Fruit fly (Drosophila melanogaster) whole organism, embryonic: ENCODE results near the gene CG7564.

Experiments
- Aef1 ChIP-seq: fragments of 200-800 bp; sonication (Bioruptor generic); IDR thresholded peaks from 3 replicates; pipeline ENCODE4 v1.3.6; 2022; ENCODE audit warnings: missing biosample characterization, missing genetic modification characterization
- Atf6 ChIP-seq: fragments of 200-800 bp; sonication (Bioruptor generic); IDR thresholded peaks from 2 replicates; pipeline ENCODE4 v1.3.6; 2022; ENCODE audit warnings: missing biosample characterization, missing genetic modification characterization
- Awh ChIP-seq: fragments of 200-800 bp; sonication (Bioruptor generic); IDR thresholded peaks from 2 replicates; pipeline ENCODE4, ENCODE4 v1.3.6; 2022; ENCODE audit warnings: missing biosample characterization, missing genetic modification characterization
- CG12071 ChIP-seq: fragments of 200-800 bp; sonication (Bioruptor generic); optimal IDR thresholded peaks from 3 replicates; lab custom pipeline; 2018; ENCODE audit warnings: missing biosample characterization, mild to moderate bottlenecking, missing genetic modification characterization
- CG13123 ChIP-seq: fragments of 200-800 bp; sonication (Bioruptor generic); optimal IDR thresholded peaks from 2 replicates; lab custom pipeline; 2016; ENCODE audit warnings: missing biosample characterization, missing genetic modification characterization
- CG15514 ChIP-seq: fragments of 200-800 bp; sonication (Bioruptor generic); optimal IDR thresholded peaks from 3 replicates; lab custom pipeline; 2017; ENCODE audit warnings: missing biosample characterization, missing genetic modification characterization, mild to moderate bottlenecking, moderate library complexity, missing genetic modification reagents
- CG1602 ChIP-seq: fragments of 200-800 bp; sonication (Bioruptor generic); optimal IDR thresholded peaks from 3 replicates; lab custom pipeline; 2016; ENCODE audit warnings: missing biosample characterization, missing genetic modification characterization
- CG16779 ChIP-seq: fragments of 200-800 bp; sonication (Bioruptor generic); IDR thresholded peaks from 2 replicates; pipeline ENCODE4 v1.3.6; 2022; ENCODE audit warnings: missing biosample characterization, missing genetic modification characterization
- CG17361 ChIP-seq: fragments of 200-800 bp; sonication (Bioruptor generic); IDR thresholded peaks from 3 replicates; pipeline ENCODE4 v1.3.6; 2022; ENCODE audit warnings: missing biosample characterization, missing genetic modification characterization
- CG17612 ChIP-seq: fragments of 200-800 bp; sonication (Bioruptor generic); IDR thresholded peaks from 2 replicates; pipeline ENCODE4 v1.3.6; 2022; ENCODE audit warnings: missing biosample characterization, missing genetic modification characterization
- CG17802 ChIP-seq: fragments of 200-800 bp; sonication (Bioruptor generic); optimal IDR thresholded peaks from 2 replicates; lab custom pipeline; 2018; ENCODE audit warnings: missing biosample characterization, mild to moderate bottlenecking, missing genetic modification characterization, moderate library complexity
- CG18764 ChIP-seq: fragments of 200-800 bp; sonication (Bioruptor generic); optimal IDR thresholded peaks from 3 replicates; lab custom pipeline; 2016; ENCODE audit warnings: missing biosample characterization, missing genetic modification characterization
- CG2120 ChIP-seq: fragments of 200-800 bp; sonication (Bioruptor generic); optimal IDR thresholded peaks from 3 replicates; lab custom pipeline; 2016; ENCODE audit warnings: missing biosample characterization, missing genetic modification characterization
- CG2199 ChIP-seq: fragments of 200-800 bp; sonication (Bioruptor generic); IDR thresholded peaks from 3 replicates; pipeline ENCODE4 v1.3.6; 2022; ENCODE audit warnings: missing biosample characterization, missing genetic modification characterization
- CG2202 ChIP-seq: fragments of 200-800 bp; sonication (Bioruptor generic); optimal IDR thresholded peaks from 2 replicates; lab custom pipeline; 2018; ENCODE audit warnings: missing biosample characterization, mild to moderate bottlenecking, missing genetic modification characterization
- CG2889 ChIP-seq: fragments of 200-800 bp; sonication (Bioruptor generic); IDR thresholded peaks from 3 replicates; pipeline ENCODE4 v1.3.6; 2022; ENCODE audit warnings: missing biosample characterization, missing genetic modification characterization
- CG30403 ChIP-seq: fragments of 200-800 bp; sonication (Bioruptor generic); optimal IDR thresholded peaks from 3 replicates; lab custom pipeline; 2016; ENCODE audit warnings: missing biosample characterization, missing genetic modification characterization
- CG3065 ChIP-seq: fragments of 200-800 bp; sonication (Bioruptor generic); optimal IDR thresholded peaks from 2 replicates; lab custom pipeline; 2016; ENCODE audit warnings: missing biosample characterization, missing genetic modification characterization
- CG32767 ChIP-seq: fragments of 200-800 bp; sonication (Bioruptor generic); IDR thresholded peaks from 2 replicates; pipeline ENCODE4 v1.3.6; 2022; ENCODE audit warnings: missing biosample characterization, missing genetic modification characterization
- CG33557 ChIP-seq: fragments of 200-800 bp; sonication (Bioruptor generic); optimal IDR thresholded peaks from 2 replicates; lab custom pipeline; 2019; ENCODE audit warnings: missing biosample characterization, mild to moderate bottlenecking, missing genetic modification characterization, moderate library complexity
- CG3726 ChIP-seq: fragments of 200-800 bp; sonication (Bioruptor generic); IDR thresholded peaks from 3 replicates; pipeline ENCODE4, ENCODE4 v1.3.6; 2022; ENCODE audit warnings: missing biosample characterization, missing genetic modification characterization
- CG42726 ChIP-seq: fragments of 200-800 bp; sonication (Bioruptor generic); IDR thresholded peaks from 2 replicates; pipeline ENCODE4 v1.3.6; 2022; ENCODE audit warnings: missing biosample characterization, missing genetic modification characterization; ENCODE audit not compliant: partially characterized antibody
- CG7271 ChIP-seq: fragments of 200-800 bp; sonication (Bioruptor generic); optimal IDR thresholded peaks from 2 replicates; lab custom pipeline; 2018; ENCODE audit warnings: missing biosample characterization, mild to moderate bottlenecking, missing genetic modification characterization, moderate library complexity
- Dfd ChIP-seq, 2 experiments: fragments of >200 bp; optimal IDR thresholded peaks; 2 replicates each; lab custom pipeline; 2017; ENCODE audit warnings: missing biosample characterization in 2 of 2, missing genetic modification characterization in 2 of 2
- Drgx ChIP-seq: fragments of 200-800 bp; sonication (Bioruptor generic); IDR thresholded peaks from 2 replicates; pipeline ENCODE4 v1.3.6; 2022; ENCODE audit warnings: missing biosample characterization, missing genetic modification characterization
- E2f1 ChIP-seq: fragments of 200-800 bp; sonication (Bioruptor generic); IDR thresholded peaks from 2 replicates; pipeline ENCODE4 v1.3.6; 2022; ENCODE audit warnings: missing biosample characterization, missing genetic modification characterization
- Ets97D ChIP-seq: fragments of 200-800 bp; sonication (Bioruptor generic); optimal IDR thresholded peaks from 3 replicates; lab custom pipeline; 2016; ENCODE audit warnings: missing biosample characterization, missing genetic modification characterization
- Hr78 ChIP-seq, 2 experiments: fragments of 200-800 bp in 1 of 2; fragments of >200 bp in 1 of 2; sonication (Bioruptor generic) in 1 of 2; optimal IDR thresholded peaks; 2 replicates each; lab custom pipeline; 2017 to 2019; ENCODE audit warnings: missing biosample characterization in 2 of 2, missing genetic modification characterization in 2 of 2, mild to moderate bottlenecking in 1 of 2, moderate library complexity in 1 of 2
- MESR4 ChIP-seq: fragments of 200-800 bp; sonication (Bioruptor generic); optimal IDR thresholded peaks from 2 replicates; lab custom pipeline; 2018; ENCODE audit warnings: missing biosample characterization, mild to moderate bottlenecking, missing genetic modification characterization, moderate library complexity
- Nf-YC ChIP-seq: fragments of 200-800 bp; optimal IDR thresholded peaks from 3 replicates; lab custom pipeline; 2019; ENCODE audit warnings: missing biosample characterization, mild to moderate bottlenecking, missing genetic modification characterization, moderate library complexity
- Oaz ChIP-seq: fragments of 200-800 bp; sonication (Bioruptor generic); IDR thresholded peaks from 2 replicates; pipeline ENCODE4 v1.3.6; 2022; ENCODE audit warnings: missing biosample characterization, missing genetic modification characterization
- Optix ChIP-seq: fragments of 200-800 bp; sonication (Bioruptor generic); IDR thresholded peaks from 3 replicates; pipeline ENCODE4 v1.3.6; 2022; ENCODE audit warnings: missing biosample characterization, missing genetic modification characterization
- PHDP ChIP-seq: fragments of 200-800 bp; sonication (Bioruptor generic); optimal IDR thresholded peaks from 3 replicates; lab custom pipeline; 2018; ENCODE audit warnings: missing biosample characterization, mild to moderate bottlenecking, missing genetic modification characterization, moderate library complexity
- Sox100B ChIP-seq: fragments of 200-800 bp; sonication (Bioruptor generic); optimal IDR thresholded peaks from 3 replicates; lab custom pipeline; 2018; ENCODE audit warnings: missing biosample characterization, mild to moderate bottlenecking, missing genetic modification characterization
- Sox102F ChIP-seq: fragments of 200-800 bp; sonication (Bioruptor generic); optimal IDR thresholded peaks from 2 replicates; lab custom pipeline; 2018; ENCODE audit warnings: missing biosample characterization, mild to moderate bottlenecking, missing genetic modification characterization, moderate library complexity
- ap ChIP-seq: fragments of 200-800 bp; sonication (Bioruptor generic); IDR thresholded peaks from 2 replicates; pipeline ENCODE4 v1.3.6; 2022; ENCODE audit warnings: missing biosample characterization, missing genetic modification characterization
- ase ChIP-seq: fragments of 200-800 bp; sonication (Bioruptor generic); IDR thresholded peaks from 3 replicates; pipeline ENCODE4 v1.3.6; 2022; ENCODE audit warnings: missing biosample characterization, missing genetic modification characterization
- dati ChIP-seq: fragments of 200-800 bp; sonication (Bioruptor generic); IDR thresholded peaks from 2 replicates; pipeline ENCODE4 v1.3.6; 2022; ENCODE audit warnings: missing biosample characterization, missing genetic modification characterization
- dmrt99B ChIP-seq: fragments of 200-800 bp; sonication (Bioruptor generic); optimal IDR thresholded peaks from 2 replicates; lab custom pipeline; 2018; ENCODE audit warnings: missing biosample characterization, mild to moderate bottlenecking, missing genetic modification characterization, moderate library complexity
- ftz-f1 ChIP-seq: fragments of 200-800 bp; sonication (Bioruptor generic); optimal IDR thresholded peaks from 2 replicates; lab custom pipeline; 2016; ENCODE audit warnings: missing biosample characterization, missing genetic modification characterization
- h ChIP-seq: fragments of >200 bp; optimal IDR thresholded peaks from 2 replicates; lab custom pipeline; 2017
- kah ChIP-seq: fragments of 200-800 bp; sonication (Bioruptor generic); optimal IDR thresholded peaks from 2 replicates; lab custom pipeline; 2018; ENCODE audit warnings: missing biosample characterization, mild to moderate bottlenecking, missing genetic modification characterization
- klu ChIP-seq: fragments of 200-800 bp; sonication (Bioruptor generic); IDR thresholded peaks from 2 replicates; pipeline ENCODE4 v1.3.6; 2022; ENCODE audit warnings: missing biosample characterization, missing genetic modification characterization
- luna ChIP-seq: fragments of 200-800 bp; sonication (Bioruptor generic); optimal IDR thresholded peaks from 2 replicates; lab custom pipeline; 2016; ENCODE audit warnings: missing biosample characterization, missing genetic modification characterization
- nmo ChIP-seq: fragments of 200-800 bp; sonication (Bioruptor generic); optimal IDR thresholded peaks from 2 replicates; lab custom pipeline; 2018; ENCODE audit warnings: missing biosample characterization, mild to moderate bottlenecking, missing genetic modification characterization, moderate library complexity
- peb ChIP-seq: fragments of 200-800 bp; sonication (Bioruptor generic); IDR thresholded peaks from 2 replicates; pipeline ENCODE4 v1.3.6; 2022; ENCODE audit warnings: missing biosample characterization, missing genetic modification characterization
- salm ChIP-seq: fragments of 200-800 bp; sonication (Bioruptor generic); optimal IDR thresholded peaks from 2 replicates; lab custom pipeline; 2018; ENCODE audit warnings: missing biosample characterization, mild to moderate bottlenecking, missing genetic modification characterization
- sna ChIP-seq: fragments of 200-800 bp; sonication (Bioruptor generic); IDR thresholded peaks from 2 replicates; pipeline ENCODE4 v1.3.6; 2022; ENCODE audit warnings: missing biosample characterization, missing genetic modification characterization; ENCODE audit not compliant: partially characterized antibody
- stc ChIP-seq: fragments of 200-800 bp; sonication (Bioruptor generic); IDR thresholded peaks from 2 replicates; pipeline ENCODE4 v1.3.6; 2022; ENCODE audit warnings: missing biosample characterization, missing genetic modification characterization
- tap ChIP-seq: fragments of 200-800 bp; optimal IDR thresholded peaks from 3 replicates; lab custom pipeline; 2019; ENCODE audit warnings: missing biosample characterization, mild to moderate bottlenecking, missing genetic modification characterization, moderate library complexity
- twi ChIP-seq: fragments of 200-800 bp; optimal IDR thresholded peaks from 2 replicates; lab custom pipeline; 2019; ENCODE audit warnings: missing biosample characterization, mild to moderate bottlenecking, missing genetic modification characterization, moderate library complexity
- zf30C ChIP-seq: fragments of 200-800 bp; sonication (Bioruptor generic); optimal IDR thresholded peaks from 3 replicates; lab custom pipeline; 2018; ENCODE audit warnings: missing biosample characterization, mild to moderate bottlenecking, missing genetic modification characterization

CG7564 gene

DNA sequence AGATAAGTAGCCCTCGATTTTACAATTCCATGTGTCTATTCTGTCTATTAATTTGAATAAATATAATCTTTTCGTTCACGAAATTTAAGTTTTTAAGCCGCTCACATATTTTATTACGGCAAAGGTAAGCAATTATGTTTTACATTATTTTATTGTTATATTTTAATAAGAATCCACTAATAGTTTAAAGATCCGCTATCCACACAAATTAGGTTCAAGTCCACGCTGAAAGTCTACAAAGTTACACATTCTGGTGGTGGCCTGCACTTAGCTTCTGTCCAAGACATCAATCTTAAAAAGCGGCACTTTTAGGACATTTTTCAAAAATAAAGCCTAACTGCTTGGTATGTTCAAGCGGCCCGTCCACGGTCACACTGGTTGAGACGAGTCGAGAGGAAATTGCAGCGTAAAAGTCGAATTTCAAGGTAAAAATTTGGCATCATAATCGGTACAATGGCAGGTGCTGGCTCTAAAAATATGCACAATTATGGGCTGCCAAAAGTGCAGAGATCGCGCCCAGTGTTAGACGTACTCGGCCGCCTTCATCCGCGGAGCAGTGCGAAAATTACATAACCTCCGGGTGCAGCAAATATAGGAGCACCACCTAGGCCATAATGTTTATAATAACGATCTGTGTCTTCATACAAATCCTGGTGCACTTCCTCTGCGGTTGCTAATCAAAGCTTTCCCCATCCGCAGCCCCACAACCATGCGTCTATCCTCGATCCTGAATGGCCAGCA lies 39.2 kb upstream of the CG7564 start, which contains the start of the genes UQCR-Q and CG46525 (continued):
- TF ChIP-seq ase (GFP tag; lab: Robert Waterston, UW) = no peak
- no peak for TF ChIP-seq Atf6 (GFP tag; lab: Robert Waterston, UW)
- no peak for TF ChIP-seq CG33557
- TF ChIP-seq E2f1 (GFP tag; lab: Robert Waterston, UW) = no peak
- TF ChIP-seq stc (GFP tag; lab: Robert Waterston, UW) = no peak
- TF ChIP-seq dmrt99B (tag; lab: Kevin White, UChicago) = no peak
- no peak for TF ChIP-seq CG17802 (tag; lab: Kevin White, UChicago)
- TF ChIP-seq kah (GFP tag; lab: Kevin White, UChicago) = no peak
- peak; percentile 74 for TF ChIP-seq CG15514 (GFP tag; lab: Kevin White, UChicago)
- TF ChIP-seq h (lab: Kevin White, UChicago) = no peak
- TF ChIP-seq CG17612 (GFP tag; lab: Robert Waterston, UW) = no peak
- no peak for TF ChIP-seq Drgx (GFP tag; lab: Robert Waterston, UW)
- no peak for TF ChIP-seq tap (tag; lab: Kevin White, UChicago)
- TF ChIP-seq Oaz (GFP tag; lab: Robert Waterston, UW) = no peak
- no peak for TF ChIP-seq Optix (GFP tag; lab: Robert Waterston, UW)
- TF ChIP-seq CG16779 (GFP tag; lab: Robert Waterston, UW) = no peak
- no peak for TF ChIP-seq CG7271 (tag; lab: Kevin White, UChicago)
- no peak for TF ChIP-seq CG3065 (GFP tag; lab: Kevin White, UChicago)
- TF ChIP-seq dati (GFP tag; lab: Robert Waterston, UW) = no peak
- no peak for TF ChIP-seq CG18764 (GFP tag; lab: Kevin White, UChicago)
- no peak for TF ChIP-seq sna (GFP tag; lab: Robert Waterston, UW)
- TF ChIP-seq twi (tag; lab: Kevin White, UChicago) = no peak
- no peak for TF ChIP-seq Sox102F (GFP tag; lab: Kevin White, UChicago)
- no peak for TF ChIP-seq CG2120 (GFP tag; lab: Kevin White, UChicago)
- TF ChIP-seq Dfd (GFP tag; optimal IDR thresholded peaks at IDR 0.05; lab: Kevin White, UChicago) = no peak
- no peak for TF ChIP-seq Hr78 (GFP tag; optimal IDR thresholded peaks at IDR 0.05; lab: Kevin White, UChicago)
- TF ChIP-seq CG30403 = no peak
- peak; percentile 62 for TF ChIP-seq CG42726 (GFP tag; lab: Robert Waterston, UW)
- TF ChIP-seq ap (GFP tag; lab: Robert Waterston, UW) = no peak
- TF ChIP-seq klu (GFP tag; lab: Robert Waterston, UW) = no peak
- no peak for TF ChIP-seq Aef1
- peak; percentile 88 for TF ChIP-seq MESR4 (GFP tag; lab: Kevin White, UChicago)
- no peak for TF ChIP-seq CG3726 (GFP tag; lab: Robert Waterston, UW)
- peak; percentile 56 for TF ChIP-seq nmo
- TF ChIP-seq CG13123 (GFP tag; lab: Kevin White, UChicago) = no peak
- TF ChIP-seq peb (GFP tag; lab: Robert Waterston, UW) = no peak
- no peak for TF ChIP-seq zf30C (GFP tag; lab: Kevin White, UChicago)
- no peak for TF ChIP-seq Awh (GFP tag; lab: Robert Waterston, UW)
- TF ChIP-seq salm = no peak
- no peak for TF ChIP-seq CG2202 (tag; lab: Kevin White, UChicago)
- TF ChIP-seq CG2199 (GFP tag; lab: Robert Waterston, UW) = no peak
- TF ChIP-seq Nf-YC (tag; lab: Kevin White, UChicago) = peak; percentile 25
- TF ChIP-seq CG32767 (GFP tag; lab: Robert Waterston, UW) = no peak
- TF ChIP-seq CG2889 (GFP tag; lab: Robert Waterston, UW) = no peak
- peak; percentile 80 for TF ChIP-seq ftz-f1 (GFP tag; lab: Kevin White, UChicago)
- no peak for TF ChIP-seq CG12071 (GFP tag; lab: Kevin White, UChicago)
- TF ChIP-seq Ets97D = peak; percentile 81
- no peak for TF ChIP-seq CG1602 (GFP tag; lab: Kevin White, UChicago)
- no peak for TF ChIP-seq luna (GFP tag; lab: Kevin White, UChicago)
- no peak for TF ChIP-seq Sox100B (GFP tag; lab: Kevin White, UChicago)
- no peak for TF ChIP-seq CG17361 (GFP tag; lab: Robert Waterston, UW)
- no peak for TF ChIP-seq PHDP
